Worm (Caenorhabditis elegans) whole organism, early embryonic: ENCODE results near the gene dct-13.

Experiments used
- ama-1 ChIP-seq: fragments of 150-350 bp; optimal IDR thresholded peaks from 2 replicates; lab custom pipeline; 2014
- ets-7 ChIP-seq: sonication (generic microtip); optimal IDR thresholded peaks from 2 replicates; lab custom pipeline; 2016; ENCODE audit warnings: missing genotype, missing genetic modification characterization, missing compliant biosample characterization
- flt-1 ChIP-seq: fragments of 200-800 bp; sonication (Bioruptor generic); IDR thresholded peaks from 2 replicates; pipeline ENCODE4 v1.3.6; 2022; ENCODE audit warnings: missing genetic modification characterization, missing compliant biosample characterization
- hmg-4 ChIP-seq: fragments of 200-800 bp; sonication (Bioruptor generic); optimal IDR thresholded peaks from 2 replicates; lab custom pipeline; 2018; ENCODE audit warnings: mild to moderate bottlenecking, missing genetic modification characterization, missing compliant biosample characterization
- tra-4 ChIP-seq: sonication (generic microtip); optimal IDR thresholded peaks from 2 replicates; lab custom pipeline; 2017; ENCODE audit warnings: missing genetic modification characterization, missing compliant biosample characterization

ce11 chrIV:17048257-17048656 lies 23.3 kb upstream of the dct-13 start, which contains the start of gene athp-3:
- TF ChIP-seq flt-1 (GFP tag; lab: Robert Waterston, UW), result no peak
- TF ChIP-seq ama-1 (lab: Kevin White, UChicago), result no peak
- TF ChIP-seq tra-4 (tag; lab: Kevin White, UChicago), result no peak
- TF ChIP-seq hmg-4, result no peak
- TF ChIP-seq ets-7, result no peak
